2 fruit fly cellular contexts compared by ENCODE assay signal in genomic region chrX:6059135-6059824, dm6.
TF ChIP-seq lines count a peak whose summit lies in the region.

No protein-coding gene starts in this region.

TF ChIP-seq in whole organism, embryonic, 481 proteins besides CTCF, POLR2A, EP300 and RAD21 (continued from another document and continues in another):
- TF ChIP-seq gem (tag; optimal IDR thresholded peaks at IDR 0.05; lab: Kevin White, UChicago) = peak; percentile 42
- TF ChIP-seq knrl (GFP tag; IDR thresholded peaks at IDR 0.05; lab: Robert Waterston, UW; ENCODE audit: partially characterized antibody) = no peak
- TF ChIP-seq Adf1 (GFP tag; IDR thresholded peaks at IDR 0.05; lab: Robert Waterston, UW) = no peak
- TF ChIP-seq row (GFP tag; IDR thresholded peaks at IDR 0.05; lab: Robert Waterston, UW) = peak; percentile 37; the same call in 2 of the 3 replicates
- no peak for TF ChIP-seq CG17912 (GFP tag; optimal IDR thresholded peaks at IDR 0.05; lab: Kevin White, UChicago)
- no peak for TF ChIP-seq CG16813 (GFP tag; IDR thresholded peaks at IDR 0.05; lab: Robert Waterston, UW; ENCODE audit: partially characterized antibody)
- TF ChIP-seq sisA (GFP tag; IDR thresholded peaks at IDR 0.05; lab: Robert Waterston, UW) = peak; percentile 56; the same call in 1 of the 2 replicates
- no peak for TF ChIP-seq wor (GFP tag; IDR thresholded peaks at IDR 0.05; lab: Robert Waterston, UW)
- no peak for TF ChIP-seq da (GFP tag; optimal IDR thresholded peaks at IDR 0.05; lab: Kevin White, UChicago)
- TF ChIP-seq CG2712 (tag; optimal IDR thresholded peaks at IDR 0.05; lab: Kevin White, UChicago) = peak; percentile 2
- TF ChIP-seq Lim3 (GFP tag; IDR thresholded peaks at IDR 0.05; lab: Robert Waterston, UW) = no peak
- no peak; the same call in 2 of the 3 replicates for TF ChIP-seq CG34422 (GFP tag; IDR thresholded peaks at IDR 0.05; lab: Robert Waterston, UW)
- peak; percentile 14 for TF ChIP-seq nmo (GFP tag; optimal IDR thresholded peaks at IDR 0.05; lab: Kevin White, UChicago)
- TF ChIP-seq Lpt (GFP tag; optimal IDR thresholded peaks at IDR 0.05; lab: Kevin White, UChicago) = no peak
- TF ChIP-seq CG12942 (GFP tag; optimal IDR thresholded peaks at IDR 0.05; lab: Kevin White, UChicago) = no peak
- no peak for TF ChIP-seq CG1832 (GFP tag; optimal IDR thresholded peaks at IDR 0.05; lab: Kevin White, UChicago)
- no peak for TF ChIP-seq bigmax (GFP tag; optimal IDR thresholded peaks at IDR 0.05; lab: Kevin White, UChicago)
- TF ChIP-seq CG7987 (GFP tag; optimal IDR thresholded peaks at IDR 0.05; lab: Kevin White, UChicago) = no peak
- TF ChIP-seq dimm (GFP tag; IDR thresholded peaks at IDR 0.05; lab: Robert Waterston, UW) = peak; percentile 42; the same call in 1 of the 2 replicates
- no peak for TF ChIP-seq chn (GFP tag; optimal IDR thresholded peaks at IDR 0.05; lab: Kevin White, UChicago)
- no peak for TF ChIP-seq CG16779 (GFP tag; IDR thresholded peaks at IDR 0.05; lab: Robert Waterston, UW)
- no peak for TF ChIP-seq CG7271 (tag; optimal IDR thresholded peaks at IDR 0.05; lab: Kevin White, UChicago)
- TF ChIP-seq nerfin-1 (tag; optimal IDR thresholded peaks at IDR 0.05; lab: Kevin White, UChicago) = no peak
- no peak for TF ChIP-seq MESR4 (GFP tag; optimal IDR thresholded peaks at IDR 0.05; lab: Kevin White, UChicago)
- TF ChIP-seq CG5953 (GFP tag; IDR thresholded peaks at IDR 0.05; lab: Robert Waterston, UW) = peak; percentile 48; the same call in 1 of the 2 replicates
- no peak for TF ChIP-seq jing (GFP tag; optimal IDR thresholded peaks at IDR 0.05; lab: Kevin White, UChicago)
- TF ChIP-seq Dp (GFP tag; optimal IDR thresholded peaks at IDR 0.05; lab: Kevin White, UChicago) = no peak
- no peak for TF ChIP-seq Hr3 (GFP tag; optimal IDR thresholded peaks at IDR 0.05; lab: Kevin White, UChicago)
- no peak for TF ChIP-seq PHDP (tag; optimal IDR thresholded peaks at IDR 0.05; lab: Kevin White, UChicago)
- TF ChIP-seq odd (GFP tag; optimal IDR thresholded peaks at IDR 0.05; lab: Kevin White, UChicago) = no peak
- peak; percentile 59; the same call in 2 of the 3 replicates for TF ChIP-seq H15 (GFP tag; IDR thresholded peaks at IDR 0.05; lab: Robert Waterston, UW)
- no peak for TF ChIP-seq CG10431 (GFP tag; optimal IDR thresholded peaks at IDR 0.05; lab: Kevin White, UChicago)
- TF ChIP-seq CG10543 (GFP tag; optimal IDR thresholded peaks at IDR 0.05; lab: Kevin White, UChicago) = no peak
- no peak for TF ChIP-seq CG11723 (GFP tag; optimal IDR thresholded peaks at IDR 0.05; lab: Kevin White, UChicago)
- no peak for TF ChIP-seq dmrt11E (tag; optimal IDR thresholded peaks at IDR 0.05; lab: Kevin White, UChicago)
- TF ChIP-seq jumu (GFP tag; optimal IDR thresholded peaks at IDR 0.05; lab: Kevin White, UChicago) = no peak
- TF ChIP-seq phol (tag; optimal IDR thresholded peaks at IDR 0.05; lab: Kevin White, UChicago) = peak; percentile 25
- TF ChIP-seq Hr78 (GFP tag; optimal IDR thresholded peaks at IDR 0.05; lab: Kevin White, UChicago) = no peak
- no peak for TF ChIP-seq HLH54F (GFP tag; optimal IDR thresholded peaks at IDR 0.05; lab: Kevin White, UChicago)
- TF ChIP-seq unpg (GFP tag; optimal IDR thresholded peaks at IDR 0.05; lab: Kevin White, UChicago) = peak; percentile 1
- TF ChIP-seq sim (GFP tag; IDR thresholded peaks at IDR 0.05; lab: Robert Waterston, UW) = no peak
- no peak for TF ChIP-seq CG17829 (tag; optimal IDR thresholded peaks at IDR 0.05; lab: Kevin White, UChicago)
- TF ChIP-seq NC2α (GFP tag; optimal IDR thresholded peaks at IDR 0.05; lab: Kevin White, UChicago) = no peak
- TF ChIP-seq Atf6 (GFP tag; IDR thresholded peaks at IDR 0.05; lab: Robert Waterston, UW) = no peak
- TF ChIP-seq Drgx (GFP tag; IDR thresholded peaks at IDR 0.05; lab: Robert Waterston, UW) = peak; percentile 65; the same call in 1 of the 2 replicates
- no peak for TF ChIP-seq CG12769 (tag; optimal IDR thresholded peaks at IDR 0.05; lab: Kevin White, UChicago)
- no peak for TF ChIP-seq slp2 (GFP tag; optimal IDR thresholded peaks at IDR 0.05; lab: Kevin White, UChicago)
- TF ChIP-seq slbo (GFP tag; IDR thresholded peaks at IDR 0.05; lab: Robert Waterston, UW) = no peak
- TF ChIP-seq sens-2 (GFP tag; IDR thresholded peaks at IDR 0.05; lab: Robert Waterston, UW) = 0 out of 2 replicates have a peak, but pooled peaks have one; percentile 26
- TF ChIP-seq Ptx1 (GFP tag; IDR thresholded peaks at IDR 0.05; lab: Robert Waterston, UW) = peak; percentile 23; the same call in 1 of the 2 replicates
- TF ChIP-seq usp (GFP tag; optimal IDR thresholded peaks at IDR 0.05; lab: Kevin White, UChicago) = no peak
- no peak for TF ChIP-seq jigr1 (GFP tag; IDR thresholded peaks at IDR 0.05; lab: Robert Waterston, UW)
- TF ChIP-seq Awh (GFP tag; IDR thresholded peaks at IDR 0.05; lab: Robert Waterston, UW) = peak; percentile 19; the same call in 1 of the 2 replicates
- no peak for TF ChIP-seq Jarid2 (GFP tag; optimal IDR thresholded peaks at IDR 0.05; lab: Kevin White, UChicago)
- no peak for TF ChIP-seq cad (GFP tag; optimal IDR thresholded peaks at IDR 0.05; lab: Kevin White, UChicago)
- TF ChIP-seq CrebB (tag; optimal IDR thresholded peaks at IDR 0.05; lab: Kevin White, UChicago) = no peak
- TF ChIP-seq GATAe (GFP tag; conservative IDR thresholded peaks at IDR 0.05; lab: Robert Waterston, UW) = no peak
- TF ChIP-seq CG7745 (tag; optimal IDR thresholded peaks at IDR 0.05; lab: Kevin White, UChicago) = no peak
- peak in 1 of 2 experiments; percentile 43 for TF ChIP-seq Hr51 (GFP tag; optimal IDR thresholded peaks at IDR 0.05; lab: Kevin White, UChicago)
- peak; percentile 20 for TF ChIP-seq CG8388 (GFP tag; optimal IDR thresholded peaks at IDR 0.05; lab: Kevin White, UChicago)
- no peak for TF ChIP-seq pan (optimal IDR thresholded peaks at IDR 0.05; lab: Kevin White, UChicago)
- TF ChIP-seq pan (GFP tag; optimal IDR thresholded peaks at IDR 0.05 in 1 of 2, IDR thresholded peaks at IDR 0.05 in 1 of 2) = peak in 1 of 2 experiments; percentile 43
- no peak for TF ChIP-seq gfzf (GFP tag; optimal IDR thresholded peaks at IDR 0.05; lab: Kevin White, UChicago)
- no peak for TF ChIP-seq crp (GFP tag; optimal IDR thresholded peaks at IDR 0.05; lab: Kevin White, UChicago)
- peak; percentile 6 for TF ChIP-seq oc (tag; optimal IDR thresholded peaks at IDR 0.05; lab: Kevin White, UChicago)
- no peak for TF ChIP-seq hb (GFP tag; IDR thresholded peaks at IDR 0.05; lab: Robert Waterston, UW; ENCODE audit: partially characterized antibody)
- no peak for TF ChIP-seq C15 (GFP tag; IDR thresholded peaks at IDR 0.05; lab: Robert Waterston, UW)

TF ChIP-seq in whole organism, prepupa, 60 proteins besides CTCF, POLR2A, EP300 and RAD21 (continued from another document):
- peak; percentile 50 for TF ChIP-seq Eip93F (GFP tag; optimal IDR thresholded peaks at IDR 0.05; lab: Kevin White, UChicago)
- no peak for TF ChIP-seq fd59A (GFP tag; optimal IDR thresholded peaks at IDR 0.05; lab: Kevin White, UChicago)
- peak; percentile 81 for TF ChIP-seq CG7368 (GFP tag; optimal IDR thresholded peaks at IDR 0.05; lab: Kevin White, UChicago)
- peak; percentile 89 for TF ChIP-seq Met (GFP tag; optimal IDR thresholded peaks at IDR 0.05; lab: Kevin White, UChicago)
- peak; percentile 87 for TF ChIP-seq pdm3 (GFP tag; optimal IDR thresholded peaks at IDR 0.05; lab: Kevin White, UChicago)
- peak; percentile 88 for TF ChIP-seq Eip75B (GFP tag; optimal IDR thresholded peaks at IDR 0.05; lab: Kevin White, UChicago)
- peak; percentile 73 for TF ChIP-seq CG10631 (GFP tag; optimal IDR thresholded peaks at IDR 0.05; lab: Kevin White, UChicago)
- TF ChIP-seq CG8119 (GFP tag; IDR thresholded peaks at IDR 0.05; lab: Robert Waterston, UW) = peak; percentile 83
- TF ChIP-seq CG16779 (tag; optimal IDR thresholded peaks at IDR 0.05; lab: Kevin White, UChicago) = peak; percentile 47
- TF ChIP-seq CG4318 (GFP tag; optimal IDR thresholded peaks at IDR 0.05; lab: Kevin White, UChicago) = peak; percentile 71
- peak; percentile 86 for TF ChIP-seq Hr39 (GFP tag; optimal IDR thresholded peaks at IDR 0.05; lab: Kevin White, UChicago)
- no peak for TF ChIP-seq CG9139 (GFP tag; optimal IDR thresholded peaks at IDR 0.05; lab: Kevin White, UChicago)
- peak in 1 of 2 experiments; percentile 42 for TF ChIP-seq ss (GFP tag; optimal IDR thresholded peaks at IDR 0.05; lab: Kevin White, UChicago)
- peak; percentile 74 for TF ChIP-seq Lpt (GFP tag; optimal IDR thresholded peaks at IDR 0.05; lab: Kevin White, UChicago)
- TF ChIP-seq CG6854 (GFP tag; optimal IDR thresholded peaks at IDR 0.05; lab: Kevin White, UChicago) = peak; percentile 79
- TF ChIP-seq CG3919 (GFP tag; optimal IDR thresholded peaks at IDR 0.05; lab: Kevin White, UChicago) = peak; percentile 90
- TF ChIP-seq CG10669 (GFP tag; optimal IDR thresholded peaks at IDR 0.05; lab: Kevin White, UChicago) = peak; percentile 41
- TF ChIP-seq svp (GFP tag; lab: Kevin White, UChicago) = peak; percentile 91
- no peak for TF ChIP-seq Hr38 (GFP tag; optimal IDR thresholded peaks at IDR 0.05; lab: Kevin White, UChicago)
- peak; percentile 77 for TF ChIP-seq Hr4 (GFP tag; optimal IDR thresholded peaks at IDR 0.05; lab: Kevin White, UChicago)
- peak; percentile 83 for TF ChIP-seq Smox (GFP tag; optimal IDR thresholded peaks at IDR 0.05; lab: Kevin White, UChicago)
- peak; percentile 84 for TF ChIP-seq acj6 (GFP tag; optimal IDR thresholded peaks at IDR 0.05; lab: Kevin White, UChicago)
- peak in 1 of 2 experiments; percentile 40 for TF ChIP-seq salr (GFP tag; optimal IDR thresholded peaks at IDR 0.05; lab: Kevin White, UChicago)
- TF ChIP-seq Sox102F (GFP tag; optimal IDR thresholded peaks at IDR 0.05; lab: Kevin White, UChicago) = peak; percentile 85
- TF ChIP-seq vri (GFP tag; optimal IDR thresholded peaks at IDR 0.05; lab: Kevin White, UChicago) = peak; percentile 15
- TF ChIP-seq OdsH (GFP tag; optimal IDR thresholded peaks at IDR 0.05; lab: Kevin White, UChicago) = peak; percentile 82
- peak; percentile 70 for TF ChIP-seq CG6276 (GFP tag; optimal IDR thresholded peaks at IDR 0.05; lab: Kevin White, UChicago)
- TF ChIP-seq Ets21C (GFP tag; optimal IDR thresholded peaks at IDR 0.05; lab: Kevin White, UChicago) = peak; percentile 82
- peak; percentile 88 for TF ChIP-seq CG34406 (GFP tag; optimal IDR thresholded peaks at IDR 0.05; lab: Kevin White, UChicago)
- peak; percentile 4 for TF ChIP-seq CG3032 (tag; optimal IDR thresholded peaks at IDR 0.05; lab: Kevin White, UChicago)
- TF ChIP-seq dac (GFP tag; optimal IDR thresholded peaks at IDR 0.05; lab: Kevin White, UChicago) = peak; percentile 60
- peak; percentile 78 for TF ChIP-seq Sox14 (GFP tag; optimal IDR thresholded peaks at IDR 0.05; lab: Kevin White, UChicago)
- peak; percentile 63 for TF ChIP-seq fd85E (GFP tag; optimal IDR thresholded peaks at IDR 0.05; lab: Kevin White, UChicago)
- TF ChIP-seq Eip78C (GFP tag; lab: Kevin White, UChicago) = peak; percentile 95
- peak; percentile 87 for TF ChIP-seq CG31627 (GFP tag; optimal IDR thresholded peaks at IDR 0.05; lab: Kevin White, UChicago)
- TF ChIP-seq CG8632 (GFP tag; optimal IDR thresholded peaks at IDR 0.05; lab: Kevin White, UChicago) = peak; percentile 88
- peak; percentile 66 for TF ChIP-seq Gug (GFP tag; IDR thresholded peaks at IDR 0.05; lab: Robert Waterston, UW)
